Fruit fly (Drosophila melanogaster): ENCODE measurements around the gene CG10589.

DNA sequence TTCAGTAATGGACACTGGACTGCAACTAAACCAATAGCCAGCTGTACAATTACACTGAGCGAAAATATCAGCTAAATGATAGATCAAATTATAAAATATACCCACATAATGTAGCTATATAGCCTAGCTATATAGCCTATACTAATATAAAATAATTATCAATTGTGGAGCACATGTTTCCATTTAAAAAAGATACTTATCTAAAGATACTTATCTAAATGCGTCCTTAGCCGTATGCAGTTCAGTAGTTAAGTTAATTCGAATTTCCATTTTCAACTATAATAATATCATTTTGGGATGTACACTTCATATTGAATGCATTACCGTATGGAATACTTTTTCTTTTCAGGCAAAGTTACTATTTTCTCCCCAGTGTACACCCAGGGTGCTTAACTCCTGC lies 8.7 kb upstream of the CG10589 start:
- no peak for TF ChIP-seq toe (GFP tag; optimal IDR thresholded peaks at IDR 0.05)
- TF ChIP-seq CG11617 (GFP tag; optimal IDR thresholded peaks at IDR 0.05): no peak
- TF ChIP-seq CG7045 (GFP tag; optimal IDR thresholded peaks at IDR 0.05): no peak
- no peak for TF ChIP-seq ovo (GFP tag; optimal IDR thresholded peaks at IDR 0.05)
- no peak for TF ChIP-seq kay (GFP tag; ENCODE audit: borderline replicate concordance)
- TF ChIP-seq CG5204 (GFP tag; optimal IDR thresholded peaks at IDR 0.05): no peak
- no peak for TF ChIP-seq Mnt (GFP tag; optimal IDR thresholded peaks at IDR 0.05)
